Fruit fly (Drosophila melanogaster) whole organism, embryonic: ENCODE results near the gene CG15536.
A peak's percentile ranks its signal among the peaks of the same experiment; 100 is the strongest.

Experiments used
- Asciz ChIP-seq: fragments of 200-800 bp; sonication (Bioruptor generic); optimal IDR thresholded peaks from 2 replicates; lab custom pipeline; 2017; ENCODE audit warnings: missing biosample characterization, mild to moderate bottlenecking, missing genetic modification characterization, missing genetic modification reagents
- Atf-2 ChIP-seq: fragments of 200-800 bp; sonication (Bioruptor generic); optimal IDR thresholded peaks from 2 replicates; lab custom pipeline; 2016; ENCODE audit warnings: missing biosample characterization, missing genetic modification characterization
- CG11093 ChIP-seq: fragments of 200-800 bp; sonication (Bioruptor generic); IDR thresholded peaks from 3 replicates; pipeline ENCODE4 v1.3.6; 2022; ENCODE audit warnings: missing biosample characterization, missing genetic modification characterization
- CG12219 ChIP-seq: fragments of 200-800 bp; sonication (Bioruptor generic); optimal IDR thresholded peaks from 3 replicates; lab custom pipeline; 2018; ENCODE audit warnings: missing biosample characterization, mild to moderate bottlenecking, missing genetic modification characterization
- CG12659 ChIP-seq: fragments of 200-800 bp; sonication (Bioruptor generic); optimal IDR thresholded peaks from 3 replicates; lab custom pipeline; 2017; ENCODE audit warnings: mild to moderate bottlenecking, missing biosample characterization, missing genetic modification reagents, missing genetic modification characterization
- CG12942 ChIP-seq: fragments of 200-800 bp; sonication (Bioruptor generic); optimal IDR thresholded peaks from 3 replicates; lab custom pipeline; 2016; ENCODE audit warnings: missing biosample characterization, missing genetic modification characterization
- CG13287 ChIP-seq: fragments of 200-800 bp; sonication (Bioruptor generic); IDR thresholded peaks from 2 replicates; pipeline ENCODE4 v1.3.6; 2022; ENCODE audit warnings: missing biosample characterization, missing genetic modification characterization; ENCODE audit not compliant: partially characterized antibody
- CG13296 ChIP-seq: fragments of 200-800 bp; sonication (Bioruptor generic); optimal IDR thresholded peaks from 3 replicates; lab custom pipeline; 2018; ENCODE audit warnings: missing biosample characterization, mild to moderate bottlenecking, missing genetic modification characterization
- CG13424 ChIP-seq: fragments of 200-800 bp; sonication (Bioruptor generic); optimal IDR thresholded peaks from 2 replicates; lab custom pipeline; 2019; ENCODE audit warnings: missing biosample characterization, mild to moderate bottlenecking, missing genetic modification characterization, moderate library complexity
- CG14441 ChIP-seq: fragments of 200-800 bp; sonication (Bioruptor generic); IDR thresholded peaks from 2 replicates; pipeline ENCODE4 v1.3.6; 2022; ENCODE audit warnings: missing biosample characterization, missing genetic modification characterization
- CG16815 ChIP-seq: fragments of 200-800 bp; sonication (Bioruptor generic); optimal IDR thresholded peaks from 3 replicates; lab custom pipeline; 2017; ENCODE audit warnings: missing biosample characterization, mild to moderate bottlenecking, missing genetic modification characterization
- CG17568 ChIP-seq: fragments of 200-800 bp; sonication (Bioruptor generic); optimal IDR thresholded peaks from 2 replicates; lab custom pipeline; 2018; ENCODE audit warnings: missing biosample characterization, mild to moderate bottlenecking, missing genetic modification characterization, moderate library complexity
- CG18476 ChIP-seq: fragments of 200-800 bp; sonication (Bioruptor generic); optimal IDR thresholded peaks from 2 replicates; lab custom pipeline; 2016; ENCODE audit warnings: missing biosample characterization, mild to moderate bottlenecking, missing genetic modification characterization
- CG2120 ChIP-seq: fragments of 200-800 bp; sonication (Bioruptor generic); optimal IDR thresholded peaks from 3 replicates; lab custom pipeline; 2016; ENCODE audit warnings: missing biosample characterization, missing genetic modification characterization
- CG3281 ChIP-seq: fragments of 200-800 bp; sonication (Bioruptor generic); optimal IDR thresholded peaks from 3 replicates; lab custom pipeline; 2017; ENCODE audit warnings: missing biosample characterization, mild to moderate bottlenecking, missing genetic modification characterization
- CG9215 ChIP-seq: fragments of 200-800 bp; sonication (Bioruptor generic); IDR thresholded peaks from 2 replicates; pipeline ENCODE4 v1.3.6; 2022; ENCODE audit warnings: missing biosample characterization, missing genetic modification characterization
- CG9876 ChIP-seq: fragments of 200-800 bp; sonication (Bioruptor generic); optimal IDR thresholded peaks from 2 replicates; lab custom pipeline; 2016; ENCODE audit warnings: missing biosample characterization, missing genetic modification characterization
- CTCF ChIP-seq: fragments of 200-800 bp; sonication (Bioruptor generic); optimal IDR thresholded peaks from 2 replicates; lab custom pipeline; 2017; ENCODE audit warnings: missing biosample characterization, mild to moderate bottlenecking, missing genetic modification characterization, moderate library complexity
- Camta ChIP-seq: fragments of 200-800 bp; sonication (Bioruptor generic); optimal IDR thresholded peaks from 2 replicates; lab custom pipeline; 2016; ENCODE audit warnings: missing biosample characterization, missing genetic modification characterization
- Dbx ChIP-seq: fragments of 200-800 bp; sonication (Bioruptor generic); IDR thresholded peaks from 3 replicates; pipeline ENCODE4 v1.3.6; 2022; ENCODE audit warnings: missing biosample characterization, missing genetic modification characterization
- Elba2 ChIP-seq: fragments of 200-800 bp; sonication (Bioruptor generic); optimal IDR thresholded peaks from 3 replicates; lab custom pipeline; 2016; ENCODE audit warnings: missing biosample characterization, missing genetic modification characterization
- Fer3 ChIP-seq: fragments of 200-800 bp; sonication (Bioruptor generic); optimal IDR thresholded peaks from 2 replicates; lab custom pipeline; 2018; ENCODE audit warnings: missing biosample characterization, mild to moderate bottlenecking, missing genetic modification characterization, moderate library complexity
- HLH4C ChIP-seq: fragments of 200-800 bp; sonication (Bioruptor generic); IDR thresholded peaks from 3 replicates; pipeline ENCODE4 v1.3.6; 2022; ENCODE audit warnings: missing biosample characterization, missing genetic modification characterization; ENCODE audit not compliant: partially characterized antibody
- Hsf ChIP-seq: fragments of 200-800 bp; sonication (Bioruptor generic); optimal IDR thresholded peaks from 3 replicates; lab custom pipeline; 2016; ENCODE audit warnings: missing biosample characterization, missing genetic modification characterization
- MTF-1 ChIP-seq: fragments of 200-800 bp; sonication (Bioruptor generic); optimal IDR thresholded peaks from 2 replicates; lab custom pipeline; 2018; ENCODE audit warnings: missing biosample characterization, mild to moderate bottlenecking, missing genetic modification characterization, borderline replicate concordance
- Optix ChIP-seq: fragments of 200-800 bp; sonication (Bioruptor generic); IDR thresholded peaks from 3 replicates; pipeline ENCODE4 v1.3.6; 2022; ENCODE audit warnings: missing biosample characterization, missing genetic modification characterization
- Rx ChIP-seq: fragments of 200-800 bp; sonication (Bioruptor generic); IDR thresholded peaks from 2 replicates; pipeline ENCODE4 v1.3.6; 2022; ENCODE audit warnings: missing biosample characterization, missing genetic modification characterization
- Spps ChIP-seq: fragments of 200-800 bp; sonication (Bioruptor generic); optimal IDR thresholded peaks from 2 replicates; lab custom pipeline; 2018; ENCODE audit warnings: missing biosample characterization, mild to moderate bottlenecking, missing genetic modification characterization
- Vsx1 ChIP-seq: fragments of 200-800 bp; sonication (Bioruptor generic); optimal IDR thresholded peaks from 2 replicates; lab custom pipeline; 2017; ENCODE audit warnings: missing biosample characterization, mild to moderate bottlenecking, missing genetic modification characterization, missing genetic modification reagents
- cad ChIP-seq: fragments of >200 bp; optimal IDR thresholded peaks from 2 replicates; lab custom pipeline; 2017; ENCODE audit warnings: missing biosample characterization, missing genetic modification characterization
- cato ChIP-seq: fragments of 200-800 bp; sonication (Bioruptor generic); optimal IDR thresholded peaks from 2 replicates; lab custom pipeline; 2016; ENCODE audit warnings: missing biosample characterization, missing genetic modification characterization, borderline replicate concordance
- chinmo ChIP-seq: fragments of 200-800 bp; sonication (Bioruptor generic); IDR thresholded peaks from 4 replicates; pipeline ENCODE4 v1.3.6; 2022; ENCODE audit warnings: missing biosample characterization, missing genetic modification characterization; ENCODE audit not compliant: partially characterized antibody
- dimm ChIP-seq: fragments of 200-800 bp; sonication (Bioruptor generic); IDR thresholded peaks from 2 replicates; pipeline ENCODE4 v1.3.6; 2022; ENCODE audit warnings: missing biosample characterization, missing genetic modification characterization
- fd64A ChIP-seq: fragments of 200-800 bp; sonication (Bioruptor generic); optimal IDR thresholded peaks from 3 replicates; lab custom pipeline; 2018; ENCODE audit warnings: missing biosample characterization, mild to moderate bottlenecking, missing genetic modification characterization
- gfzf ChIP-seq: fragments of 200-800 bp; sonication (Bioruptor generic); optimal IDR thresholded peaks from 2 replicates; lab custom pipeline; 2016; ENCODE audit warnings: missing biosample characterization, mild to moderate bottlenecking, missing genetic modification characterization, moderate library complexity
- gsb ChIP-seq: fragments of 200-800 bp; sonication (Bioruptor generic); IDR thresholded peaks from 2 replicates; pipeline ENCODE4 v1.3.6; 2022; ENCODE audit warnings: missing biosample characterization, missing genetic modification characterization
- gsb-n ChIP-seq: fragments of 200-800 bp; sonication (Bioruptor generic); optimal IDR thresholded peaks from 3 replicates; lab custom pipeline; 2018; ENCODE audit warnings: missing biosample characterization, mild to moderate bottlenecking, missing genetic modification characterization
- gt ChIP-seq: fragments of 200-800 bp; sonication (Bioruptor generic); IDR thresholded peaks from 2 replicates; pipeline ENCODE4 v1.3.6; 2022; ENCODE audit warnings: missing biosample characterization, missing genetic modification characterization
- her ChIP-seq: fragments of 200-800 bp; sonication (Bioruptor generic); optimal IDR thresholded peaks from 2 replicates; lab custom pipeline; 2016; ENCODE audit warnings: missing biosample characterization, missing genetic modification characterization
- inv ChIP-seq: fragments of 200-800 bp; sonication (Bioruptor generic); IDR thresholded peaks from 2 replicates; pipeline ENCODE4 v1.3.6; 2022; ENCODE audit warnings: missing biosample characterization, missing genetic modification characterization; ENCODE audit not compliant: partially characterized antibody
- kay ChIP-seq: fragments of 200-800 bp; sonication (Bioruptor generic); optimal IDR thresholded peaks from 2 replicates; lab custom pipeline; 2016; ENCODE audit warnings: missing biosample characterization, missing genetic modification characterization
- kni ChIP-seq: fragments of 200-800 bp; sonication (Bioruptor generic); optimal IDR thresholded peaks from 3 replicates; lab custom pipeline; 2017; ENCODE audit warnings: mild to moderate bottlenecking, missing biosample characterization, missing genetic modification reagents, missing genetic modification characterization
- lola ChIP-seq, 3 experiments: fragments of >200 bp in 2 of 3; fragments of 200-800 bp in 1 of 3; sonication (Bioruptor generic) in 1 of 3; optimal IDR thresholded peaks; 2 replicates each; lab custom pipeline; 2017 to 2019; ENCODE audit warnings: missing biosample characterization in 3 of 3, missing genetic modification characterization in 3 of 3, mild to moderate bottlenecking in 1 of 3, moderate library complexity in 1 of 3
- mirr ChIP-seq: fragments of 200-800 bp; sonication (Bioruptor generic); optimal IDR thresholded peaks from 3 replicates; lab custom pipeline; 2018; ENCODE audit warnings: missing biosample characterization, mild to moderate bottlenecking, missing genetic modification characterization
- p53 ChIP-seq: fragments of 200-800 bp; sonication (Bioruptor generic); optimal IDR thresholded peaks from 2 replicates; lab custom pipeline; 2016; ENCODE audit warnings: missing biosample characterization, missing genetic modification characterization
- pzg ChIP-seq: fragments of 200-800 bp; sonication (Bioruptor generic); optimal IDR thresholded peaks from 3 replicates; lab custom pipeline; 2018; ENCODE audit warnings: missing biosample characterization, mild to moderate bottlenecking, missing genetic modification characterization, moderate library complexity
- ranshi ChIP-seq: fragments of 200-800 bp; sonication (Bioruptor generic); IDR thresholded peaks from 2 replicates; pipeline ENCODE4 v1.3.6; 2022; ENCODE audit warnings: missing biosample characterization, missing genetic modification characterization
- ro ChIP-seq: fragments of 200-800 bp; sonication (Bioruptor generic); IDR thresholded peaks from 2 replicates; pipeline ENCODE4 v1.3.6; 2022; ENCODE audit warnings: missing biosample characterization, missing genetic modification characterization
- sens-2 ChIP-seq: fragments of 200-800 bp; sonication (Bioruptor generic); IDR thresholded peaks from 2 replicates; pipeline ENCODE4 v1.3.6; 2022; ENCODE audit warnings: missing biosample characterization, missing genetic modification characterization
- shn ChIP-seq: fragments of 200-800 bp; sonication (Bioruptor generic); optimal IDR thresholded peaks from 3 replicates; lab custom pipeline; 2016; ENCODE audit warnings: missing biosample characterization, missing genetic modification characterization
- zen ChIP-seq: fragments of 200-800 bp; sonication (Bioruptor generic); optimal IDR thresholded peaks from 3 replicates; lab custom pipeline; 2018; ENCODE audit warnings: missing biosample characterization, mild to moderate bottlenecking, missing genetic modification characterization, moderate library complexity
- zfh1 ChIP-seq: fragments of 200-800 bp; sonication (Bioruptor generic); IDR thresholded peaks from 3 replicates; pipeline ENCODE4 v1.3.6; 2022; ENCODE audit warnings: missing biosample characterization, missing genetic modification characterization

Gene CG15536

dm6 chr3R:30423695-30424094, 1.3 kb downstream of the CG15536 start, which contains the start of the genes CG15535 and mRpS18C (continued):
- TF ChIP-seq gt (GFP tag; lab: Robert Waterston, UW) (no peak), MTF-1 (GFP tag; lab: Kevin White, UChicago) (peak; percentile 11), fd64A (GFP tag; lab: Kevin White, UChicago) (no peak), lola (GFP tag; optimal IDR thresholded peaks at IDR 0.05; lab: Kevin White, UChicago) (no peak), dimm (GFP tag; lab: Robert Waterston, UW) (no peak), zfh1 (GFP tag; lab: Robert Waterston, UW) (no peak), CG12942 (GFP tag; lab: Kevin White, UChicago) (no peak), gsb-n (tag; lab: Kevin White, UChicago) (peak; percentile 27), gfzf (GFP tag; lab: Kevin White, UChicago) (no peak), CG2120 (no peak), cato (no peak), Rx (GFP tag; lab: Robert Waterston, UW) (no peak), Fer3 (tag; lab: Kevin White, UChicago) (no peak), Spps (tag; lab: Kevin White, UChicago) (no peak), pzg (peak; percentile 73), cad (GFP tag; lab: Kevin White, UChicago) (no peak), HLH4C (GFP tag; lab: Robert Waterston, UW) (peak; percentile 81), CG13296 (GFP tag; lab: Kevin White, UChicago) (no peak), Optix (no peak), ranshi (GFP tag; lab: Robert Waterston, UW) (no peak), Dbx (GFP tag; lab: Robert Waterston, UW) (no peak), CG18476 (GFP tag; lab: Kevin White, UChicago) (no peak), her (no peak), kni (GFP tag; lab: Kevin White, UChicago) (no peak), CG13287 (GFP tag; lab: Robert Waterston, UW) (peak; percentile 86), ro (GFP tag; lab: Robert Waterston, UW) (no peak), p53 (no peak), zen (tag; lab: Kevin White, UChicago) (no peak), CTCF (GFP tag; lab: Kevin White, UChicago) (peak; percentile 71), mirr (GFP tag; lab: Kevin White, UChicago) (no peak), sens-2 (no peak), CG3281 (GFP tag; lab: Kevin White, UChicago) (no peak), CG16815 (GFP tag; lab: Kevin White, UChicago) (no peak), Atf-2 (GFP tag; lab: Kevin White, UChicago) (no peak), inv (GFP tag; lab: Robert Waterston, UW) (peak; percentile 55), chinmo (GFP tag; lab: Robert Waterston, UW) (0 out of 4 replicates have a peak, but pooled peaks have one; percentile 6), CG14441 (no peak), Camta (GFP tag; lab: Kevin White, UChicago) (no peak), CG12219 (GFP tag; lab: Kevin White, UChicago) (no peak), CG9215 (GFP tag; lab: Robert Waterston, UW) (no peak), Elba2 (GFP tag; lab: Kevin White, UChicago) (no peak), Asciz (no peak), CG11093 (no peak), Hsf (GFP tag; lab: Kevin White, UChicago) (no peak), CG17568 (no peak), CG13424 (no peak), CG9876 (no peak), gsb (GFP tag; lab: Robert Waterston, UW) (no peak), CG12659 (GFP tag; lab: Kevin White, UChicago) (peak; percentile 57), kay (GFP tag; lab: Kevin White, UChicago) (no peak), Vsx1 (GFP tag; lab: Kevin White, UChicago) (no peak), shn (GFP tag; lab: Kevin White, UChicago) (no peak)
